Fruit fly (Drosophila melanogaster): ENCODE results near the gene CG6592.

dm6 chr3L:6012950-6013349 is 46.5 kb upstream of the CG6592 start:
- TF ChIP-seq Lpt (GFP tag; optimal IDR thresholded peaks at IDR 0.05) (no peak), CG11902 (GFP tag; optimal IDR thresholded peaks at IDR 0.05) (no peak), CG10669 (GFP tag; optimal IDR thresholded peaks at IDR 0.05) (no peak), Hr39 (GFP tag; optimal IDR thresholded peaks at IDR 0.05) (no peak), CG11294 (GFP tag; IDR thresholded peaks at IDR 0.05) (no peak), cyc (GFP tag; optimal IDR thresholded peaks at IDR 0.05) (no peak), Gug (GFP tag; IDR thresholded peaks at IDR 0.05) (no peak), Hr4 (GFP tag; optimal IDR thresholded peaks at IDR 0.05) (no peak), salr (GFP tag; optimal IDR thresholded peaks at IDR 0.05) (no peak), dac (GFP tag; optimal IDR thresholded peaks at IDR 0.05) (no peak), CG8119 (GFP tag; IDR thresholded peaks at IDR 0.05) (no peak), CG8319 (GFP tag; optimal IDR thresholded peaks at IDR 0.05) (no peak)

Data from whole organism, prepupa.